Worm (Caenorhabditis elegans): ENCODE data around the gene F56D2.5.

- TF ChIP-seq lin-13 (tag; optimal IDR thresholded peaks at IDR 0.05), result no peak
- TF ChIP-seq ztf-11 (tag; optimal IDR thresholded peaks at IDR 0.05), result no peak
- no peak for TF ChIP-seq unc-62 (GFP tag; optimal IDR thresholded peaks at IDR 0.05)
- TF ChIP-seq lsy-2 (tag; optimal IDR thresholded peaks at IDR 0.05), result no peak
- no peak for TF ChIP-seq elt-3 (tag; optimal IDR thresholded peaks at IDR 0.05)
- no peak for TF ChIP-seq snpc-4 (tag; optimal IDR thresholded peaks at IDR 0.05)
- TF ChIP-seq pha-4 (tag; optimal IDR thresholded peaks at IDR 0.05), result no peak
Measured at ce11 chrIII:5573694-5574093, 7.5 kb downstream of the F56D2.5 start, which contains the start of gene molo-1.

All from whole organism, mixed stage, embryonic.